Fruit fly (Drosophila melanogaster) whole organism, embryonic: ENCODE measurements around the gene CG31104.
A peak's percentile ranks its signal among the peaks of the same experiment; 100 is the strongest.

Experiments used
- Abd-B ChIP-seq: fragments of 200-800 bp; sonication (Bioruptor generic); optimal IDR thresholded peaks from 2 replicates; lab custom pipeline; 2018; ENCODE audit warnings: missing biosample characterization, mild to moderate bottlenecking, missing genetic modification characterization, moderate library complexity
- Ada2b ChIP-seq: fragments of 200-800 bp; sonication (Bioruptor generic); IDR thresholded peaks from 2 replicates; pipeline ENCODE4 v1.3.6; 2022; ENCODE audit warnings: missing biosample characterization, missing genetic modification characterization
- B-H2 ChIP-seq: fragments of 200-800 bp; sonication (Bioruptor generic); optimal IDR thresholded peaks from 2 replicates; lab custom pipeline; 2018; ENCODE audit warnings: missing biosample characterization, mild to moderate bottlenecking, missing genetic modification characterization
- C15 ChIP-seq: fragments of 200-800 bp; sonication (Bioruptor generic); IDR thresholded peaks from 3 replicates; pipeline ENCODE4 v1.3.6; 2022; ENCODE audit warnings: missing biosample characterization, missing genetic modification characterization
- CG11093 ChIP-seq: fragments of 200-800 bp; sonication (Bioruptor generic); IDR thresholded peaks from 3 replicates; pipeline ENCODE4 v1.3.6; 2022; ENCODE audit warnings: missing biosample characterization, missing genetic modification characterization
- CG11247 ChIP-seq: fragments of 200-800 bp; sonication (Bioruptor generic); IDR thresholded peaks from 2 replicates; pipeline ENCODE4 v1.3.6; 2022; ENCODE audit warnings: missing biosample characterization, missing genetic modification characterization
- CG11456 ChIP-seq: fragments of 200-800 bp; sonication (Bioruptor generic); IDR thresholded peaks from 3 replicates; pipeline ENCODE4 v1.3.6; 2022; ENCODE audit warnings: missing biosample characterization, missing genetic modification characterization
- CG12219 ChIP-seq: fragments of 200-800 bp; sonication (Bioruptor generic); optimal IDR thresholded peaks from 3 replicates; lab custom pipeline; 2018; ENCODE audit warnings: missing biosample characterization, mild to moderate bottlenecking, missing genetic modification characterization
- CG12769 ChIP-seq: fragments of 200-800 bp; sonication (Bioruptor generic); optimal IDR thresholded peaks from 2 replicates; lab custom pipeline; 2019; ENCODE audit warnings: missing biosample characterization, mild to moderate bottlenecking, missing genetic modification characterization, moderate library complexity
- CG13296 ChIP-seq: fragments of 200-800 bp; sonication (Bioruptor generic); optimal IDR thresholded peaks from 3 replicates; lab custom pipeline; 2018; ENCODE audit warnings: missing biosample characterization, mild to moderate bottlenecking, missing genetic modification characterization
- CG13894 ChIP-seq: fragments of 200-800 bp; sonication (Bioruptor generic); optimal IDR thresholded peaks from 3 replicates; lab custom pipeline; 2018; ENCODE audit warnings: missing biosample characterization, mild to moderate bottlenecking, missing genetic modification characterization, moderate library complexity
- CG14860 ChIP-seq: fragments of 200-800 bp; sonication (Bioruptor generic); IDR thresholded peaks from 3 replicates; pipeline ENCODE4 v1.3.6; 2022; ENCODE audit warnings: missing biosample characterization, missing genetic modification characterization; ENCODE audit not compliant: partially characterized antibody
- CG1529 ChIP-seq: fragments of 200-800 bp; sonication (Bioruptor generic); optimal IDR thresholded peaks from 3 replicates; lab custom pipeline; 2018; ENCODE audit warnings: missing biosample characterization, missing genetic modification characterization
- CG15696 ChIP-seq: fragments of 200-800 bp; sonication (Bioruptor generic); optimal IDR thresholded peaks from 2 replicates; lab custom pipeline; 2019; ENCODE audit warnings: missing biosample characterization, mild to moderate bottlenecking, missing genetic modification characterization, moderate library complexity
- CG17186 ChIP-seq: fragments of 200-800 bp; sonication (Bioruptor generic); optimal IDR thresholded peaks from 3 replicates; lab custom pipeline; 2017; ENCODE audit warnings: missing biosample characterization, missing genetic modification reagents, missing genetic modification characterization
- CG2120 ChIP-seq: fragments of 200-800 bp; sonication (Bioruptor generic); optimal IDR thresholded peaks from 3 replicates; lab custom pipeline; 2016; ENCODE audit warnings: missing biosample characterization, missing genetic modification characterization
- CG2129 ChIP-seq: fragments of 200-800 bp; sonication (Bioruptor generic); IDR thresholded peaks from 2 replicates; pipeline ENCODE4 v1.3.6; 2022; ENCODE audit warnings: missing biosample characterization, missing genetic modification characterization; ENCODE audit not compliant: partially characterized antibody
- CG32772 ChIP-seq: fragments of 200-800 bp; sonication (Bioruptor generic); IDR thresholded peaks from 2 replicates; pipeline ENCODE4 v1.3.6; 2022; ENCODE audit warnings: missing biosample characterization, missing genetic modification characterization
- CG33557 ChIP-seq: fragments of 200-800 bp; sonication (Bioruptor generic); optimal IDR thresholded peaks from 2 replicates; lab custom pipeline; 2019; ENCODE audit warnings: missing biosample characterization, mild to moderate bottlenecking, missing genetic modification characterization, moderate library complexity
- CG34376 ChIP-seq: fragments of 200-800 bp; sonication (Bioruptor generic); optimal IDR thresholded peaks from 2 replicates; lab custom pipeline; 2018; ENCODE audit warnings: missing biosample characterization, mild to moderate bottlenecking, missing genetic modification characterization
- CG3995 ChIP-seq: fragments of 200-800 bp; sonication (Bioruptor generic); optimal IDR thresholded peaks from 3 replicates; lab custom pipeline; 2016; ENCODE audit warnings: missing biosample characterization, missing genetic modification characterization
- CG6854 ChIP-seq: fragments of 200-800 bp; sonication (Bioruptor generic); optimal IDR thresholded peaks from 3 replicates; lab custom pipeline; 2017; ENCODE audit warnings: missing biosample characterization, mild to moderate bottlenecking, missing genetic modification characterization
- CG9932 ChIP-seq: fragments of 200-800 bp; sonication (Bioruptor generic); IDR thresholded peaks from 2 replicates; pipeline ENCODE4 v1.3.6; 2022; ENCODE audit warnings: missing biosample characterization, missing genetic modification characterization
- D ChIP-seq, 2 experiments: fragments of 200-800 bp in 1 of 2; fragments of >200 bp in 1 of 2; sonication (Bioruptor generic) in 1 of 2; optimal IDR thresholded peaks; 2 replicates in 1 of 2; 3 replicates in 1 of 2; lab custom pipeline; 2017; ENCODE audit warnings: mild to moderate bottlenecking in 1 of 2, missing biosample characterization in 1 of 2, missing genetic modification characterization in 1 of 2, missing genetic modification reagents in 1 of 2
- D19B ChIP-seq: fragments of 200-800 bp; sonication (Bioruptor generic); optimal IDR thresholded peaks from 2 replicates; lab custom pipeline; 2017; ENCODE audit warnings: missing biosample characterization, mild to moderate bottlenecking, missing genetic modification characterization
- Hmx ChIP-seq: fragments of 200-800 bp; sonication (Bioruptor generic); optimal IDR thresholded peaks from 2 replicates; lab custom pipeline; 2016; ENCODE audit warnings: missing biosample characterization, missing genetic modification characterization
- Hr3 ChIP-seq: fragments of 200-800 bp; sonication (Bioruptor generic); optimal IDR thresholded peaks from 3 replicates; lab custom pipeline; 2016; ENCODE audit warnings: missing biosample characterization, missing genetic modification characterization
- Hsf ChIP-seq: fragments of 200-800 bp; sonication (Bioruptor generic); optimal IDR thresholded peaks from 3 replicates; lab custom pipeline; 2016; ENCODE audit warnings: missing biosample characterization, missing genetic modification characterization
- Lpt ChIP-seq: fragments of >200 bp; optimal IDR thresholded peaks from 2 replicates; lab custom pipeline; 2018; ENCODE audit warnings: missing biosample characterization, missing genetic modification characterization
- Meics ChIP-seq: fragments of 200-800 bp; sonication (Bioruptor generic); optimal IDR thresholded peaks from 2 replicates; lab custom pipeline; 2017; ENCODE audit warnings: missing biosample characterization, mild to moderate bottlenecking, missing genetic modification characterization
- Myb ChIP-seq: fragments of 200-800 bp; sonication (Bioruptor generic); optimal IDR thresholded peaks from 2 replicates; lab custom pipeline; 2016; ENCODE audit warnings: missing biosample characterization, missing genetic modification characterization
- Rfx ChIP-seq: fragments of 200-800 bp; sonication (Bioruptor generic); IDR thresholded peaks from 2 replicates; pipeline ENCODE4 v1.3.6; 2022; ENCODE audit warnings: missing biosample characterization, missing genetic modification characterization
- abd-A ChIP-seq: fragments of 200-800 bp; sonication (Bioruptor generic); optimal IDR thresholded peaks from 3 replicates; lab custom pipeline; 2019; ENCODE audit warnings: missing biosample characterization, mild to moderate bottlenecking, missing genetic modification characterization, moderate library complexity
- aop ChIP-seq: fragments of 200-800 bp; sonication (Bioruptor generic); IDR thresholded peaks from 2 replicates; pipeline ENCODE4 v1.3.6; 2022; ENCODE audit warnings: missing biosample characterization, missing genetic modification characterization
- ara ChIP-seq: fragments of 200-800 bp; sonication (Bioruptor generic); IDR thresholded peaks from 2 replicates; pipeline ENCODE4 v1.3.6; 2022; ENCODE audit warnings: missing biosample characterization, missing genetic modification characterization
- bigmax ChIP-seq: fragments of 200-800 bp; sonication (Bioruptor generic); optimal IDR thresholded peaks from 2 replicates; lab custom pipeline; 2018; ENCODE audit warnings: missing biosample characterization, mild to moderate bottlenecking, missing genetic modification characterization
- btn ChIP-seq: fragments of 200-800 bp; sonication (Bioruptor generic); optimal IDR thresholded peaks from 2 replicates; lab custom pipeline; 2016; ENCODE audit warnings: missing biosample characterization, missing genetic modification characterization
- dan ChIP-seq: fragments of 200-800 bp; sonication (Bioruptor generic); IDR thresholded peaks from 2 replicates; pipeline ENCODE4 v1.3.6; 2022; ENCODE audit warnings: missing biosample characterization, missing genetic modification characterization
- gce ChIP-seq: fragments of 200-800 bp; sonication (Bioruptor generic); IDR thresholded peaks from 3 replicates; pipeline ENCODE4 v1.3.6; 2022; ENCODE audit warnings: missing biosample characterization, missing genetic modification characterization
- jing ChIP-seq: fragments of 200-800 bp; sonication (Bioruptor generic); optimal IDR thresholded peaks from 2 replicates; lab custom pipeline; 2018; ENCODE audit warnings: missing biosample characterization, mild to moderate bottlenecking, missing genetic modification characterization
- ken ChIP-seq: fragments of 200-800 bp; sonication (Bioruptor generic); IDR thresholded peaks from 3 replicates; pipeline ENCODE4 v1.3.6; 2022; ENCODE audit warnings: missing biosample characterization, missing genetic modification characterization
- mam ChIP-seq: fragments of 200-800 bp; sonication (Bioruptor generic); optimal IDR thresholded peaks from 3 replicates; lab custom pipeline; 2016; ENCODE audit warnings: missing biosample characterization, missing genetic modification characterization
- odd ChIP-seq: fragments of 200-800 bp; sonication (Bioruptor generic); optimal IDR thresholded peaks from 2 replicates; lab custom pipeline; 2017; ENCODE audit warnings: missing biosample characterization, mild to moderate bottlenecking, missing genetic modification characterization
- otp ChIP-seq: fragments of 200-800 bp; sonication (Bioruptor generic); IDR thresholded peaks from 3 replicates; pipeline ENCODE4, ENCODE4 v1.3.6; 2022; ENCODE audit warnings: missing biosample characterization, missing genetic modification characterization
- pan ChIP-seq, 4 experiments: fragments of >200 bp in 3 of 4; fragments of 200-800 bp in 1 of 4; sonication (Bioruptor generic) in 1 of 4; optimal IDR thresholded peaks in 3 of 4; IDR thresholded peaks in 1 of 4; 2 replicates each; pipeline versions ENCODE4 v1.3.6 to Lab custom; 2017 to 2022; ENCODE audit warnings: missing biosample characterization in 2 of 4, missing genetic modification characterization in 2 of 4, mixed read lengths in 1 of 4
- ranshi ChIP-seq: fragments of 200-800 bp; sonication (Bioruptor generic); IDR thresholded peaks from 2 replicates; pipeline ENCODE4 v1.3.6; 2022; ENCODE audit warnings: missing biosample characterization, missing genetic modification characterization
- rib ChIP-seq: fragments of 200-800 bp; sonication (Bioruptor generic); IDR thresholded peaks from 2 replicates; pipeline ENCODE4 v1.3.6; 2022; ENCODE audit warnings: missing biosample characterization, missing genetic modification characterization
- stwl ChIP-seq: fragments of 200-800 bp; sonication (Bioruptor generic); optimal IDR thresholded peaks from 3 replicates; lab custom pipeline; 2018; ENCODE audit warnings: missing biosample characterization, mild to moderate bottlenecking, missing genetic modification characterization, moderate library complexity
- tna ChIP-seq: fragments of 200-800 bp; sonication (Bioruptor generic); IDR thresholded peaks from 2 replicates; pipeline ENCODE4 v1.3.6; 2022; ENCODE audit warnings: missing biosample characterization, missing genetic modification characterization; ENCODE audit not compliant: partially characterized antibody
- tup ChIP-seq: fragments of 200-800 bp; sonication (Bioruptor generic); optimal IDR thresholded peaks from 2 replicates; lab custom pipeline; 2016; ENCODE audit warnings: missing biosample characterization, mild to moderate bottlenecking, missing genetic modification characterization, moderate library complexity
- tx ChIP-seq: fragments of 200-800 bp; sonication (Bioruptor generic); optimal IDR thresholded peaks from 2 replicates; lab custom pipeline; 2016; ENCODE audit warnings: missing biosample characterization, missing genetic modification characterization

Gene CG31104

dm6 chr3R:25292864-25293284, 7.6 kb downstream of the CG31104 start, which contains the start of gene CG31098 (continued):
- TF ChIP-seq CG2129 = no peak
- TF ChIP-seq CG14860 (GFP tag; lab: Robert Waterston, UW) = no peak
- TF ChIP-seq C15 = no peak
- TF ChIP-seq Myb (GFP tag; lab: Kevin White, UChicago) = no peak
- TF ChIP-seq dan (GFP tag; lab: Robert Waterston, UW) = no peak
- TF ChIP-seq Ada2b = no peak
- peak; percentile 41 for TF ChIP-seq CG6854 (GFP tag; lab: Kevin White, UChicago)
- no peak for TF ChIP-seq aop (GFP tag; lab: Robert Waterston, UW)
- TF ChIP-seq gce (GFP tag; lab: Robert Waterston, UW) = no peak
- peak; percentile 2 for TF ChIP-seq CG12219 (GFP tag; lab: Kevin White, UChicago)
- TF ChIP-seq CG11247 (GFP tag; lab: Robert Waterston, UW) = no peak
- TF ChIP-seq CG12769 (tag; lab: Kevin White, UChicago) = peak; percentile 39
- TF ChIP-seq tna (GFP tag; lab: Robert Waterston, UW) = no peak
- no peak for TF ChIP-seq tx
- no peak for TF ChIP-seq CG11456
- TF ChIP-seq otp (GFP tag; lab: Robert Waterston, UW) = no peak
- no peak for TF ChIP-seq btn (GFP tag; lab: Kevin White, UChicago)
- TF ChIP-seq Rfx (GFP tag; lab: Robert Waterston, UW) = peak; percentile 7; the same call in 1 of the 2 replicates
- TF ChIP-seq jing (GFP tag; lab: Kevin White, UChicago) = no peak
- TF ChIP-seq ken (GFP tag; lab: Robert Waterston, UW) = no peak
- no peak for TF ChIP-seq mam (GFP tag; lab: Kevin White, UChicago)
- TF ChIP-seq CG11093 (GFP tag; lab: Robert Waterston, UW) = no peak
- no peak for TF ChIP-seq Hr3
- TF ChIP-seq CG13296 (GFP tag; lab: Kevin White, UChicago) = peak; percentile 70
- no peak for TF ChIP-seq Abd-B
- no peak for TF ChIP-seq stwl (tag; lab: Kevin White, UChicago)
- peak; percentile 53 for TF ChIP-seq odd (GFP tag; lab: Kevin White, UChicago)
- no peak for TF ChIP-seq Lpt (GFP tag; lab: Kevin White, UChicago)
- TF ChIP-seq pan (optimal IDR thresholded peaks at IDR 0.05; lab: Kevin White, UChicago) = no peak
- no peak for TF ChIP-seq pan (GFP tag; optimal IDR thresholded peaks at IDR 0.05 in 1 of 2, IDR thresholded peaks at IDR 0.05 in 1 of 2)
- no peak for TF ChIP-seq CG1529
- no peak for TF ChIP-seq tup
- peak; percentile 87 for TF ChIP-seq CG34376 (GFP tag; lab: Kevin White, UChicago)
- no peak; the same call in 1 of the 2 replicates for TF ChIP-seq ranshi
- TF ChIP-seq CG9932 (GFP tag; lab: Robert Waterston, UW) = no peak
- TF ChIP-seq bigmax = no peak
- TF ChIP-seq CG17186 = no peak
- TF ChIP-seq CG3995 = peak; percentile 72
- no peak for TF ChIP-seq rib (GFP tag; lab: Robert Waterston, UW)
- no peak for TF ChIP-seq CG33557 (GFP tag; lab: Kevin White, UChicago)
- no peak for TF ChIP-seq Hsf
- no peak for TF ChIP-seq D19B (GFP tag; lab: Kevin White, UChicago)
- TF ChIP-seq ara (GFP tag; lab: Robert Waterston, UW) = no peak
- TF ChIP-seq D (optimal IDR thresholded peaks at IDR 0.05; lab: Kevin White, UChicago) = no peak
- TF ChIP-seq D (GFP tag; optimal IDR thresholded peaks at IDR 0.05; lab: Kevin White, UChicago) = no peak
- TF ChIP-seq Meics (GFP tag; lab: Kevin White, UChicago) = peak; percentile 53
- TF ChIP-seq CG32772 = no peak
- no peak for TF ChIP-seq abd-A (tag; lab: Kevin White, UChicago)
- TF ChIP-seq CG15696 (tag; lab: Kevin White, UChicago) = no peak
- peak; percentile 51 for TF ChIP-seq CG13894
- no peak for TF ChIP-seq Hmx (GFP tag; lab: Kevin White, UChicago)
- no peak for TF ChIP-seq CG2120
- TF ChIP-seq B-H2 (GFP tag; lab: Kevin White, UChicago) = peak; percentile 61
